Fruit fly (Drosophila melanogaster): ENCODE results near the gene CG31457.
A peak's percentile ranks its signal among the peaks of the same experiment; 100 is the strongest.

The CG31457 gene

DNA sequence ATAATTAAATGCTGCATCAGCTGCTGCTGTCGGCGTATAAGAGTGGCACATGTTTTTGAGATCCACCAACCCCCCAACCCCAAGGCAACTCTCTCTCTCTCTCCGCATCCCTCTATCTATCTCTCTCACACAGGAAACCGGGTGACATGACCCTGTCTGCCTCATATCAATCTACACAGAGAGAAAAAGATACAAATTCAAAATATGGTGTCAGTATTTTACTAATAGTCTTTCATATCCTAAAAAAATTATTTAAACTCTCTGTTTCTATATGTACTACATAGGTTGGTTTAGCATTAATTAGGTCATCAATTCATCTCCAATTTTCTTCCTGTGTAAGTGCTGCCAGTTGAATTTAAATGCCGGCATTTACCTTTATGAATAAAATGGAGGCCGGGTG is 47.6 kb upstream of the CG31457 start (continued):
- TF ChIP-seq Sox102F (GFP tag; optimal IDR thresholded peaks at IDR 0.05) = peak; percentile 97
- TF ChIP-seq CTCF (GFP tag; optimal IDR thresholded peaks at IDR 0.05) = peak; percentile 34
- peak; percentile 84 for TF ChIP-seq CG2120 (GFP tag; optimal IDR thresholded peaks at IDR 0.05)
- peak; percentile 92 for TF ChIP-seq lab (GFP tag; optimal IDR thresholded peaks at IDR 0.05)
- TF ChIP-seq dpn (GFP tag; optimal IDR thresholded peaks at IDR 0.05) = peak; percentile 92 to 93
- TF ChIP-seq Scr (GFP tag; IDR thresholded peaks at IDR 0.05; ENCODE audit: partially characterized antibody) = no peak
- TF ChIP-seq ash1 (GFP tag; optimal IDR thresholded peaks at IDR 0.05) = no peak
- peak; percentile 86 for TF ChIP-seq CG9609 (GFP tag; optimal IDR thresholded peaks at IDR 0.05)
- peak; percentile 30 for TF ChIP-seq caup (GFP tag; optimal IDR thresholded peaks at IDR 0.05; ENCODE audit: severe bottlenecking)
- TF ChIP-seq Xrp1 (GFP tag; IDR thresholded peaks at IDR 0.05) = peak; percentile 94
- peak; percentile 52 for TF ChIP-seq CG10431 (GFP tag; optimal IDR thresholded peaks at IDR 0.05)
- TF ChIP-seq NC2β (GFP tag; optimal IDR thresholded peaks at IDR 0.05) = peak; percentile 89
- TF ChIP-seq bcd (GFP tag; optimal IDR thresholded peaks at IDR 0.05) = peak; percentile 89
- peak; percentile 87 for TF ChIP-seq CG8089 (GFP tag; optimal IDR thresholded peaks at IDR 0.05)
- no peak for TF ChIP-seq HLHmδ (GFP tag; optimal IDR thresholded peaks at IDR 0.05)
- peak; percentile 87 for TF ChIP-seq sob (GFP tag; IDR thresholded peaks at IDR 0.05)
- TF ChIP-seq CG1602 (GFP tag; optimal IDR thresholded peaks at IDR 0.05) = peak; percentile 86
- peak; percentile 70 for TF ChIP-seq CG30431 (GFP tag; optimal IDR thresholded peaks at IDR 0.05)
- no peak for TF ChIP-seq pros (GFP tag; optimal IDR thresholded peaks at IDR 0.05)
- peak; percentile 65 for TF ChIP-seq D19B (GFP tag; optimal IDR thresholded peaks at IDR 0.05)
- TF ChIP-seq CHES-1-like (GFP tag; optimal IDR thresholded peaks at IDR 0.05) = peak; percentile 83
- peak; percentile 92 for TF ChIP-seq CG13424 (tag; optimal IDR thresholded peaks at IDR 0.05)
- peak; percentile 73; the same call in 2 of the 3 replicates for TF ChIP-seq CG11560 (tag; IDR thresholded peaks at IDR 0.05)
- peak; percentile 86 for TF ChIP-seq CG11093 (GFP tag; IDR thresholded peaks at IDR 0.05)
- peak; percentile 88 for TF ChIP-seq Atf-2 (GFP tag; optimal IDR thresholded peaks at IDR 0.05)
- TF ChIP-seq Tbp (GFP tag; optimal IDR thresholded peaks at IDR 0.05) = no peak
- peak; percentile 55 for TF ChIP-seq sqz (GFP tag; optimal IDR thresholded peaks at IDR 0.05)
- peak; percentile 70 for TF ChIP-seq gcm2 (GFP tag; optimal IDR thresholded peaks at IDR 0.05)
- peak; percentile 55 for TF ChIP-seq zfh2 (GFP tag; optimal IDR thresholded peaks at IDR 0.05)
- TF ChIP-seq CG3407 (GFP tag; optimal IDR thresholded peaks at IDR 0.05) = peak; percentile 87
- TF ChIP-seq sens-2 (GFP tag; IDR thresholded peaks at IDR 0.05) = peak; percentile 79
- peak; percentile 86 for TF ChIP-seq salm (tag; optimal IDR thresholded peaks at IDR 0.05)
- peak; percentile 70 for TF ChIP-seq CG13296 (GFP tag; optimal IDR thresholded peaks at IDR 0.05)
- peak; percentile 90 for TF ChIP-seq Asciz (GFP tag; optimal IDR thresholded peaks at IDR 0.05)
- TF ChIP-seq gro (GFP tag; optimal IDR thresholded peaks at IDR 0.05) = peak; percentile 26
- peak; percentile 94 for TF ChIP-seq chif (GFP tag; optimal IDR thresholded peaks at IDR 0.05)
- TF ChIP-seq pho (GFP tag; optimal IDR thresholded peaks at IDR 0.05) = peak; percentile 62
- TF ChIP-seq CG15479 (GFP tag; optimal IDR thresholded peaks at IDR 0.05) = no peak
- peak; percentile 67 for TF ChIP-seq her (GFP tag; optimal IDR thresholded peaks at IDR 0.05)
- peak; percentile 90 for TF ChIP-seq H2.0 (GFP tag; IDR thresholded peaks at IDR 0.05)
- TF ChIP-seq Elba2 (GFP tag; optimal IDR thresholded peaks at IDR 0.05) = peak; percentile 21
- TF ChIP-seq Mes4 (GFP tag; optimal IDR thresholded peaks at IDR 0.05) = peak; percentile 92
- TF ChIP-seq br (optimal IDR thresholded peaks at IDR 0.05) = no peak
- TF ChIP-seq MBD-R2 (GFP tag; IDR thresholded peaks at IDR 0.05) = peak; percentile 72; the same call in 1 of the 2 replicates
- peak; percentile 86 for TF ChIP-seq Max (GFP tag; optimal IDR thresholded peaks at IDR 0.05)
- peak; percentile 79 for TF ChIP-seq CG17568 (GFP tag; optimal IDR thresholded peaks at IDR 0.05)
- TF ChIP-seq en (GFP tag; optimal IDR thresholded peaks at IDR 0.05) = peak; percentile 86
- TF ChIP-seq CG18262 (tag; optimal IDR thresholded peaks at IDR 0.05) = peak; percentile 93
- peak; percentile 85 for TF ChIP-seq CG6272 (GFP tag; IDR thresholded peaks at IDR 0.05)
- no peak for TF ChIP-seq B-H2 (GFP tag; optimal IDR thresholded peaks at IDR 0.05)
- TF ChIP-seq NfI (GFP tag; optimal IDR thresholded peaks at IDR 0.05) = peak; percentile 83
- TF ChIP-seq wdn (GFP tag; IDR thresholded peaks at IDR 0.05) = peak; percentile 61; the same call in 1 of the 2 replicates
